Worm (Caenorhabditis elegans) whole organism, L4 larva: ENCODE data around the gene W02B3.4.
"Not testable (repeated sequence)": the region's sequence is repeated elsewhere in the genome, so short reads cannot be mapped to it uniquely, and the experiment has no call there.

Experiments used
- D1046.2 ChIP-seq: fragments of 200-800 bp; sonication (Bioruptor generic); IDR thresholded peaks from 2 replicates; pipeline ENCODE4 v1.3.6; 2022; ENCODE audit warnings: missing genetic modification characterization, missing compliant biosample characterization
- F49E8.2 ChIP-seq: sonication (generic microtip); optimal IDR thresholded peaks from 2 replicates; lab custom pipeline; 2016; ENCODE audit warnings: missing compliant biosample characterization, mild to moderate bottlenecking, missing genetic modification characterization, borderline replicate concordance
- T26A8.4 ChIP-seq: fragments of 200-800 bp; sonication (Bioruptor generic); IDR thresholded peaks from 2 replicates; pipeline ENCODE4 v1.3.6; 2022; ENCODE audit warnings: missing genetic modification characterization, missing compliant biosample characterization
- Y5F2A.4 ChIP-seq: fragments of 200-800 bp; sonication (Bioruptor generic); optimal IDR thresholded peaks from 2 replicates; lab custom pipeline; 2018; ENCODE audit warnings: mild to moderate bottlenecking, missing genetic modification characterization, missing compliant biosample characterization
- ZK337.2 ChIP-seq: fragments of 200-800 bp; sonication (Bioruptor generic); IDR thresholded peaks from 2 replicates; pipeline ENCODE4 v1.3.6; 2022; ENCODE audit warnings: missing genetic modification reagents, missing genetic modification characterization, missing compliant biosample characterization
- aha-1 ChIP-seq: fragments of 150-350 bp; peaks from one replicate; lab custom pipeline; 2014; ENCODE audit warnings: missing biosample characterization, missing genetic modification characterization
- aly-2 ChIP-seq: sonication (generic microtip); optimal IDR thresholded peaks from 2 replicates; lab custom pipeline; 2018; ENCODE audit warnings: missing biosample characterization, missing genetic modification characterization
- ama-1 ChIP-seq: fragments of 150-350 bp; optimal IDR thresholded peaks from 2 replicates; lab custom pipeline; 2014; ENCODE audit warnings: inconsistent platforms, mixed read lengths
- ceh-28 ChIP-seq: fragments of 150-350 bp; optimal IDR thresholded peaks from 2 replicates; lab custom pipeline; 2014; ENCODE audit warnings: missing biosample characterization, missing genetic modification reagents, missing genetic modification characterization
- ces-1 ChIP-seq: fragments of 150-350 bp; sonication (generic microtip); optimal IDR thresholded peaks from 4 replicates; lab custom pipeline; 2014; ENCODE audit warnings: missing biosample characterization, missing genetic modification reagents, missing genetic modification characterization
- cey-2 ChIP-seq: sonication (generic microtip); optimal IDR thresholded peaks from 3 replicates; lab custom pipeline; 2017; ENCODE audit warnings: missing genetic modification characterization, mild to moderate bottlenecking, missing compliant biosample characterization, antibody characterized with exemption, borderline replicate concordance; ENCODE audit not compliant: insufficient read depth
- ctbp-1 ChIP-seq: fragments of 200-800 bp; sonication (Bioruptor generic); IDR thresholded peaks from 2 replicates; pipeline ENCODE4 v1.3.6; 2022; ENCODE audit warnings: missing genetic modification reagents, missing genetic modification characterization, missing compliant biosample characterization
- daf-12 ChIP-seq: fragments of 150-350 bp; optimal IDR thresholded peaks from 2 replicates; lab custom pipeline; 2014; ENCODE audit warnings: missing biosample characterization, missing genetic modification reagents, missing genetic modification characterization
- daf-8 ChIP-seq: fragments of 200-800 bp; sonication (Bioruptor generic); IDR thresholded peaks from 2 replicates; pipeline ENCODE4 v1.3.6; 2022; ENCODE audit warnings: missing genetic modification characterization, missing compliant biosample characterization
- dmd-8 ChIP-seq: fragments of 200-800 bp; sonication (Bioruptor generic); IDR thresholded peaks from 2 replicates; pipeline ENCODE4 v1.3.6; 2022; ENCODE audit warnings: missing genetic modification characterization, missing compliant biosample characterization
- egl-27 ChIP-seq: sonication (generic microtip); optimal IDR thresholded peaks from 3 replicates; lab custom pipeline; 2017; ENCODE audit warnings: missing biosample characterization, missing genetic modification reagents, missing genetic modification characterization
- egl-43 ChIP-seq: fragments of 200-800 bp; sonication (Bioruptor generic); IDR thresholded peaks from 2 replicates; pipeline ENCODE4 v1.3.6; 2022; ENCODE audit warnings: missing genetic modification reagents, missing genetic modification characterization, missing compliant biosample characterization
- fos-1 ChIP-seq: fragments of 150-350 bp; optimal IDR thresholded peaks from 2 replicates; lab custom pipeline; 2014; ENCODE audit warnings: missing biosample characterization, missing genetic modification characterization
- gei-8 ChIP-seq: fragments of 200-800 bp; sonication (Bioruptor generic); optimal IDR thresholded peaks from 2 replicates; lab custom pipeline; 2018; ENCODE audit warnings: mild to moderate bottlenecking, missing genetic modification characterization, missing compliant biosample characterization
- lin-1 ChIP-seq: fragments of 200-800 bp; sonication (Bioruptor generic); IDR thresholded peaks from 2 replicates; pipeline ENCODE4 v1.3.6; 2022; ENCODE audit warnings: missing genetic modification reagents, missing genetic modification characterization, missing compliant biosample characterization
- lin-13 ChIP-seq: fragments of 150-350 bp; optimal IDR thresholded peaks from 2 replicates; lab custom pipeline; 2014; ENCODE audit warnings: missing biosample characterization, missing genetic modification reagents, missing genetic modification characterization
- lin-15B ChIP-seq: fragments of 150-350 bp; sonication (generic microtip); optimal IDR thresholded peaks from 3 replicates; lab custom pipeline; 2014; ENCODE audit warnings: missing biosample characterization, missing genetic modification characterization
- lin-38 ChIP-seq: fragments of 200-800 bp; sonication (Bioruptor generic); IDR thresholded peaks from 2 replicates; pipeline ENCODE4 v1.3.6; 2022; ENCODE audit warnings: missing genetic modification reagents, missing genetic modification characterization, missing compliant biosample characterization
- lin-39 ChIP-seq: fragments of 150-350 bp; optimal IDR thresholded peaks from 2 replicates; lab custom pipeline; 2014; ENCODE audit warnings: missing biosample characterization, missing genetic modification reagents, missing genetic modification characterization
- lir-3 ChIP-seq: sonication (generic microtip); optimal IDR thresholded peaks from 2 replicates; lab custom pipeline; 2016; ENCODE audit warnings: mild to moderate bottlenecking, missing genetic modification characterization, missing compliant biosample characterization
- madf-9 ChIP-seq: fragments of 200-800 bp; sonication (Bioruptor generic); conservative IDR thresholded peaks from 2 replicates; pipeline ENCODE4 v1.3.6; 2022; ENCODE audit warnings: missing genetic modification reagents, missing genetic modification characterization, missing compliant biosample characterization
- mdl-1 ChIP-seq, 2 experiments: fragments of 150-350 bp in 1 of 2; sonication (generic microtip) in 1 of 2; optimal IDR thresholded peaks; 2 replicates each; lab custom pipeline; 2014 to 2017; ENCODE audit warnings: missing biosample characterization in 2 of 2, missing genetic modification characterization in 2 of 2
- mdt-29 ChIP-seq: fragments of 200-800 bp; sonication (Bioruptor generic); IDR thresholded peaks from 2 replicates; pipeline ENCODE4 v1.3.6; 2022; ENCODE audit warnings: missing genetic modification reagents, missing genetic modification characterization, missing compliant biosample characterization
- mep-1 ChIP-seq: fragments of 150-350 bp; sonication (generic microtip); optimal IDR thresholded peaks from 3 replicates; lab custom pipeline; 2014; ENCODE audit warnings: missing biosample characterization, missing genetic modification characterization
- mxl-2 ChIP-seq: fragments of 200-800 bp; sonication (Bioruptor generic); conservative IDR thresholded peaks from 2 replicates; pipeline ENCODE4 v1.3.6; 2022; ENCODE audit warnings: missing genetic modification reagents, missing genetic modification characterization, missing compliant biosample characterization
- nhr-10 ChIP-seq: fragments of 150-350 bp; optimal IDR thresholded peaks from 2 replicates; lab custom pipeline; 2014; ENCODE audit warnings: missing biosample characterization, missing genetic modification characterization
- nhr-11 ChIP-seq: fragments of 150-350 bp; optimal IDR thresholded peaks from 2 replicates; lab custom pipeline; 2014; ENCODE audit warnings: missing biosample characterization, missing genetic modification characterization
- nhr-41 ChIP-seq: fragments of 200-800 bp; sonication (Bioruptor generic); IDR thresholded peaks from 2 replicates; pipeline ENCODE4 v1.3.6; 2022; ENCODE audit warnings: missing genetic modification reagents, missing genetic modification characterization, missing compliant biosample characterization
- nhr-76 ChIP-seq: fragments of 150-350 bp; optimal IDR thresholded peaks from 2 replicates; lab custom pipeline; 2014; ENCODE audit warnings: missing biosample characterization, missing genetic modification characterization
- php-3 ChIP-seq: fragments of 200-800 bp; sonication (Bioruptor generic); IDR thresholded peaks from 2 replicates; pipeline ENCODE4 v1.3.6; 2022; ENCODE audit warnings: missing genetic modification reagents, missing genetic modification characterization, missing compliant biosample characterization
- pqm-1 ChIP-seq: sonication (generic microtip); optimal IDR thresholded peaks from 2 replicates; lab custom pipeline; 2017; ENCODE audit warnings: missing biosample characterization, missing genetic modification characterization
- saeg-2 ChIP-seq: fragments of 200-800 bp; sonication (Bioruptor generic); IDR thresholded peaks from 2 replicates; pipeline ENCODE4 v1.3.6; 2022; ENCODE audit warnings: missing genetic modification reagents, missing genetic modification characterization, missing compliant biosample characterization
- sdz-12 ChIP-seq: fragments of 200-800 bp; sonication (Bioruptor generic); optimal IDR thresholded peaks from 2 replicates; lab custom pipeline; 2018; ENCODE audit warnings: mild to moderate bottlenecking, missing genetic modification characterization, missing compliant biosample characterization
- spr-1 ChIP-seq: sonication (generic microtip); optimal IDR thresholded peaks from 2 replicates; lab custom pipeline; 2016; ENCODE audit warnings: mild to moderate bottlenecking, missing genetic modification characterization, missing compliant biosample characterization
- spr-3 ChIP-seq: fragments of 200-800 bp; sonication (Bioruptor generic); optimal IDR thresholded peaks from 2 replicates; lab custom pipeline; 2018; ENCODE audit warnings: mild to moderate bottlenecking, missing genetic modification characterization, missing compliant biosample characterization
- unc-39 ChIP-seq: sonication (generic microtip); optimal IDR thresholded peaks from 2 replicates; lab custom pipeline; 2017; ENCODE audit warnings: missing biosample characterization, missing genetic modification characterization
- unc-62 ChIP-seq, 3 experiments: fragments of 150-350 bp in 1 of 3; sonication (generic microtip); optimal IDR thresholded peaks in 2 of 3; peaks in 1 of 3; 1 replicate in 1 of 3; 2 replicates in 2 of 3; lab custom pipeline; 2014 to 2017; ENCODE audit warnings: missing biosample characterization in 3 of 3, missing genetic modification characterization in 3 of 3, missing genetic modification reagents in 3 of 3, missing genotype in 1 of 3
- zag-1 ChIP-seq: fragments of 150-350 bp; optimal IDR thresholded peaks from 2 replicates; lab custom pipeline; 2014; ENCODE audit warnings: missing biosample characterization, missing genetic modification characterization
- zfp-2 ChIP-seq: sonication (generic microtip); optimal IDR thresholded peaks from 2 replicates; lab custom pipeline; 2016; ENCODE audit warnings: mild to moderate bottlenecking, missing genetic modification characterization, missing compliant biosample characterization
- zfp-3 ChIP-seq: fragments of 200-800 bp; sonication (Bioruptor generic); conservative IDR thresholded peaks from 2 replicates; pipeline ENCODE4 v1.3.6; 2022; ENCODE audit warnings: missing genetic modification reagents, missing genetic modification characterization, missing compliant biosample characterization
- ztf-11 ChIP-seq: fragments of 150-350 bp; optimal IDR thresholded peaks from 2 replicates; lab custom pipeline; 2014; ENCODE audit warnings: missing biosample characterization, missing genetic modification characterization
- ztf-7 ChIP-seq: fragments of 150-350 bp; optimal IDR thresholded peaks from 2 replicates; lab custom pipeline; 2014; ENCODE audit warnings: missing biosample characterization, missing genetic modification characterization

Gene W02B3.4

ce11 chrIII:688869-689268, 5.7 kb upstream of the W02B3.4 start, which contains the start of gene elf-1:
Gene elf-1, plus strand, starts transcription at chrIII:689169.
- not testable (repeated sequence) for TF ChIP-seq ctbp-1 (GFP tag; lab: Robert Waterston, UW); egl-43 (GFP tag; lab: Robert Waterston, UW); nhr-11 (tag; lab: Kevin White, UChicago)

ce11 chrIII:688083-688482, 4.9 kb upstream of the W02B3.4 start:
- TF ChIP-seq cey-2 (tag; lab: Kevin White, UChicago) (no peak), unc-62 (GFP tag; optimal IDR thresholded peaks at IDR 0.05 in 1 of 2; lab: Kevin White, UChicago) (peak in 1 of 2 experiments; percentile 74), unc-62 (tag; optimal IDR thresholded peaks at IDR 0.05; lab: Kevin White, UChicago) (no peak)

- TF ChIP-seq nhr-10 (no peak), zfp-2 (no peak), lin-1 (no peak), daf-8 (GFP tag; lab: Robert Waterston, UW) (no peak), nhr-76 (tag; lab: Kevin White, UChicago) (no peak), ceh-28 (tag; lab: Kevin White, UChicago) (no peak), lir-3 (no peak), ztf-11 (tag; lab: Kevin White, UChicago) (no peak), ZK337.2 (no peak), Y5F2A.4 (GFP tag; lab: Kevin White, UChicago) (no peak), mdl-1 (tag; optimal IDR thresholded peaks at IDR 0.05; lab: Kevin White, UChicago) (no peak), sdz-12 (GFP tag; lab: Kevin White, UChicago) (no peak), lin-15B (tag; lab: Kevin White, UChicago) (no peak), egl-27 (tag; lab: Kevin White, UChicago) (no peak), aha-1 (tag; lab: Kevin White, UChicago) (no peak), mdt-29 (no peak), lin-38 (GFP tag; lab: Robert Waterston, UW) (no peak), unc-39 (no peak), php-3 (GFP tag; lab: Robert Waterston, UW) (no peak), unc-62 (GFP tag; optimal IDR thresholded peaks at IDR 0.05 in 1 of 2; lab: Kevin White, UChicago) (no peak), unc-62 (tag; optimal IDR thresholded peaks at IDR 0.05; lab: Kevin White, UChicago) (no peak)
- TF ChIP-seq, all 104 proteins: peak for 0
These were observed 7.4 kb downstream of the W02B3.4 start, which contains the start of gene grk-2 for ce11 chrIII:675822-676221. Gene grk-2, plus strand, starts transcription at chrIII:676122.

- TF ChIP-seq nhr-10 (no peak), mep-1 (tag; lab: Kevin White, UChicago) (peak; percentile 44), T26A8.4 (GFP tag; lab: Robert Waterston, UW) (no peak), gei-8 (GFP tag; lab: Kevin White, UChicago) (no peak), zfp-3 (GFP tag; lab: Robert Waterston, UW) (no peak), ztf-7 (tag; lab: Kevin White, UChicago) (no peak), ces-1 (GFP tag; lab: Kevin White, UChicago) (peak; percentile 76), ZK337.2 (no peak), spr-1 (tag; lab: Kevin White, UChicago) (no peak), cey-2 (tag; lab: Kevin White, UChicago) (no peak), dmd-8 (GFP tag; lab: Robert Waterston, UW) (no peak), php-3 (GFP tag; lab: Robert Waterston, UW) (no peak), ama-1 (lab: Kevin White, UChicago) (no peak), daf-12 (tag; lab: Kevin White, UChicago) (no peak), fos-1 (tag; lab: Kevin White, UChicago) (no peak), F49E8.2 (tag; lab: Kevin White, UChicago) (no peak), zag-1 (tag; lab: Kevin White, UChicago) (no peak), saeg-2 (GFP tag; lab: Robert Waterston, UW) (no peak), aly-2 (no peak), D1046.2 (GFP tag; lab: Robert Waterston, UW) (no peak), lin-13 (GFP tag; lab: Kevin White, UChicago) (no peak), mdt-29 (no peak), pqm-1 (tag; lab: Kevin White, UChicago) (no peak), nhr-41 (GFP tag; lab: Robert Waterston, UW) (no peak), lin-39 (tag; lab: Kevin White, UChicago) (no peak), mxl-2 (no peak), madf-9 (no peak), spr-3 (GFP tag; lab: Kevin White, UChicago) (no peak)
These were observed 7.8 kb downstream of the W02B3.4 start for ce11 chrIII:675413-675812.
